Worm (Caenorhabditis elegans) whole organism, midembryonic: ENCODE measurements around the gene flp-1.

Experiments
- T22C8.4 ChIP-seq: fragments of 200-800 bp; sonication (Bioruptor generic); IDR thresholded peaks from 2 replicates; pipeline ENCODE4 v1.3.6; 2022; ENCODE audit warnings: missing genetic modification characterization, missing compliant biosample characterization
- cog-1 ChIP-seq: sonication (generic microtip); optimal IDR thresholded peaks from 2 replicates; lab custom pipeline; 2016; ENCODE audit warnings: missing genetic modification characterization, missing compliant biosample characterization
- flt-1 ChIP-seq: fragments of 200-800 bp; sonication (Bioruptor generic); IDR thresholded peaks from 2 replicates; pipeline ENCODE4 v1.3.6; 2022; ENCODE audit warnings: missing genetic modification characterization, missing compliant biosample characterization
- ref-1 ChIP-seq: fragments of 200-800 bp; sonication (Bioruptor generic); conservative IDR thresholded peaks from 2 replicates; pipeline ENCODE4 v1.3.6; 2022; ENCODE audit warnings: missing genetic modification reagents, missing genetic modification characterization, missing compliant biosample characterization
- ztf-23 ChIP-seq: fragments of 200-800 bp; sonication (Bioruptor generic); IDR thresholded peaks from 2 replicates; pipeline ENCODE4 v1.3.6; 2022; ENCODE audit warnings: missing genetic modification reagents, missing genetic modification characterization, missing compliant biosample characterization

DNA sequence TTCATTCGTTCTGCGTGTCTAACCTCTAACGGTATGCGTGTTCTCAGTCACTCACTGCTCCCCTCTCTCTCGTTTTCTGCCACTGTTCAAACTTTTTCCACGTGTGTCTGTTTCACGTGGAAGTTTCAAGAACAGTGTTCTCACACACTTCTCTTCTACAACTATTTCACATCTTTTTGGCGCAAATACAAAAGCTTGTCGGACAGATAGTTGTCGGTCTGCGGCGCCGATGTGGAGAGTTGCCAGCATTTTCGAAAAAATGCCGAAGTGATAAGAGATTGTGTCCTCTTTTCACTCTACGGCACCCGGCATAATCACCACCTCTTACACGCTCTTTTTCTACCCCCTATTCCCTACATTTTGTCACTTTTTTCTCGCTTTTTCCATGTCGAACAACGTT lies 26.2 kb upstream of the flp-1 start:
- TF ChIP-seq flt-1 (GFP tag; lab: Robert Waterston, UW) (no peak), ref-1 (no peak), T22C8.4 (GFP tag; lab: Robert Waterston, UW) (no peak), cog-1 (no peak), ztf-23 (GFP tag; lab: Robert Waterston, UW) (no peak)
